Fruit fly (Drosophila melanogaster): ENCODE results near the gene PNUTS.
A peak's percentile ranks its signal among the peaks of the same experiment; 100 is the strongest.

Gene PNUTS

DNA sequence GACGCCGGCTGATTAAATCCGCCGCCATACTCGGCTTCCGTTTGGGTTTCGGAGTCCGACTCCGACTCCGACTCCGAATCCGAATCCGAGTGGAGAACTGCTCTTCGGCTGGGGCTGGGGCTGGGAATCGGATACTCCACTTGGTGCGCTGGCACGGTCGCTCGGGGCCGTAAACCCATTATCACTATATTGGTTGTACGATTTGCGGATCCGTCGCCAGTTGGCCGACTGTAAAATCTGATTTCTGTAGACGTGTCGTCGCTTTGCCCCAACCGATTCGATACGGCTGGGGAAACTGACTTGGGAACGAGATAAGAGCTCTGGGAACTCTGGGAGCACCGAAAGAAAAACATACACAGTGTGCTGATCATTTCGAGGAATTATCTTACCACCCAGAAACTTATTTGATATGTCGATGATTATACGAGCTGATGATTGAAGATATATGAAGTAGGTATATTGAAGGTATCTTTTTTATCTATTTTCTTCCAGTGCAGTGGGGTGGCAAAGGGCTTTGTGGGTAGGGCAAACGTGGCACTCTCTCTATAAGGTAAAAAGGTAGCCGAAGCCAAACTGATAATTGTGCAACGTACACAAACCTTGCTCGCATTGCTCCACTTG lies 12.3 kb upstream of the PNUTS start (continued):
- TF ChIP-seq dan (GFP tag; IDR thresholded peaks at IDR 0.05) (no peak), CG6689 (GFP tag; IDR thresholded peaks at IDR 0.05) (peak; percentile 45; the same call in 1 of the 2 replicates), CG34224 (GFP tag; IDR thresholded peaks at IDR 0.05; ENCODE audit: partially characterized antibody) (no peak), Hmx (GFP tag; optimal IDR thresholded peaks at IDR 0.05) (no peak), ap (GFP tag; IDR thresholded peaks at IDR 0.05) (peak; percentile 59; the same call in 1 of the 2 replicates), gsb-n (tag; optimal IDR thresholded peaks at IDR 0.05) (peak; percentile 38), NK7.1 (GFP tag; optimal IDR thresholded peaks at IDR 0.05) (peak; percentile 8), crc (GFP tag; optimal IDR thresholded peaks at IDR 0.05) (peak; percentile 38), Blimp-1 (GFP tag; optimal IDR thresholded peaks at IDR 0.05) (peak; percentile 55), CG2875 (GFP tag; optimal IDR thresholded peaks at IDR 0.05) (peak; percentile 25), CG10209 (GFP tag; optimal IDR thresholded peaks at IDR 0.05) (peak; percentile 47), Nf-YA (GFP tag; IDR thresholded peaks at IDR 0.05) (0 out of 2 replicates have a peak, but pooled peaks have one; percentile 22)

- TF ChIP-seq E2f1 (GFP tag; IDR thresholded peaks at IDR 0.05) (no peak), ara (GFP tag; IDR thresholded peaks at IDR 0.05) (no peak), CG6272 (GFP tag; IDR thresholded peaks at IDR 0.05) (no peak), CG6254 (GFP tag; optimal IDR thresholded peaks at IDR 0.05) (no peak), crp (GFP tag; optimal IDR thresholded peaks at IDR 0.05) (no peak), CG15073 (GFP tag; optimal IDR thresholded peaks at IDR 0.05) (no peak), CG1603 (tag; optimal IDR thresholded peaks at IDR 0.05) (no peak), CG15479 (GFP tag; optimal IDR thresholded peaks at IDR 0.05) (no peak), TFAM (GFP tag; optimal IDR thresholded peaks at IDR 0.05) (no peak), CG31365 (tag; optimal IDR thresholded peaks at IDR 0.05) (no peak), Hr78 (GFP tag; optimal IDR thresholded peaks at IDR 0.05) (no peak), CG32532 (GFP tag; IDR thresholded peaks at IDR 0.05) (no peak), dmrt11E (tag; optimal IDR thresholded peaks at IDR 0.05) (no peak), CG4360 (GFP tag; IDR thresholded peaks at IDR 0.05) (no peak), NfI (GFP tag; optimal IDR thresholded peaks at IDR 0.05) (no peak), CG8281 (tag; optimal IDR thresholded peaks at IDR 0.05) (no peak), CG17802 (tag; optimal IDR thresholded peaks at IDR 0.05) (no peak), cas (GFP tag; IDR thresholded peaks at IDR 0.05) (no peak), btn (GFP tag; optimal IDR thresholded peaks at IDR 0.05) (no peak)
Observed at dm6 chr2L:859897-860296, 10.4 kb upstream of the PNUTS start, which contains the start of gene CG13950. Gene CG13950 (plus strand): TSS chr2L:860197.

DNA sequence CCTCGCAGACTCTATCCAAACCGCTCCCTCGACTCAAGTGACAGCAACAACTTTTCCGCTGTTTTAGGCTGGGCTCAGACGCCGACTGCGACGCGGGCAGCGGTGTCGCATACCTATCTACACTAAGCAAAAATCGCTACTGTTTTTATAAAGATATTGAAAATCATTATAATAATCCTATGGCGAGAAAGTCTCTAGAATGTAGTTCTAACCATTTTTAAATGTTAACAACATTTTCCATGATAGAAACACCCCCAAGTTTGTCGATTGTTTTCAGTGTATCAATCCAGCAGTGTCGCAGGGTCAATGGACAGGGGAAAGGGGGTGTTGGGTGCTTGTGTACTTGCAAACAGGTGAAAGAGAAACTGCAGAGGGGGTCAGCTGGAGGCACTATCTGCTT lies 4.4 kb upstream of the PNUTS start:
- TF ChIP-seq bbx (GFP tag; IDR thresholded peaks at IDR 0.05; ENCODE audit: partially characterized antibody) (no peak), CG9215 (GFP tag; IDR thresholded peaks at IDR 0.05) (peak; percentile 92), ato (GFP tag; IDR thresholded peaks at IDR 0.05; ENCODE audit: partially characterized antibody) (no peak), Fer1 (GFP tag; optimal IDR thresholded peaks at IDR 0.05) (peak; percentile 96), CG6683 (GFP tag; optimal IDR thresholded peaks at IDR 0.05) (peak; percentile 88), Rfx (GFP tag; IDR thresholded peaks at IDR 0.05) (peak; percentile 98), gt (GFP tag; IDR thresholded peaks at IDR 0.05) (peak; percentile 81), CG10543 (GFP tag; optimal IDR thresholded peaks at IDR 0.05) (peak; percentile 85), CG15479 (GFP tag; optimal IDR thresholded peaks at IDR 0.05) (peak; percentile 91), Mes4 (GFP tag; optimal IDR thresholded peaks at IDR 0.05) (peak; percentile 92), cwo (GFP tag; optimal IDR thresholded peaks at IDR 0.05) (peak; percentile 93), disco-r (GFP tag; optimal IDR thresholded peaks at IDR 0.05) (peak; percentile 89), wor (GFP tag; IDR thresholded peaks at IDR 0.05) (peak; percentile 94), NfI (GFP tag; optimal IDR thresholded peaks at IDR 0.05) (peak; percentile 93), Dref (GFP tag; IDR thresholded peaks at IDR 0.05) (peak; percentile 34; the same call in 1 of the 2 replicates), CG10462 (GFP tag; optimal IDR thresholded peaks at IDR 0.05) (peak; percentile 91), CG6791 (GFP tag; IDR thresholded peaks at IDR 0.05; ENCODE audit: partially characterized antibody) (no peak), Vsx1 (GFP tag; optimal IDR thresholded peaks at IDR 0.05) (peak; percentile 88), trh (GFP tag; optimal IDR thresholded peaks at IDR 0.05) (peak; percentile 94)

Data from whole organism, embryonic.